Fruit fly (Drosophila melanogaster): Measurements from ENCODE around the gene Arp6.

DNA sequence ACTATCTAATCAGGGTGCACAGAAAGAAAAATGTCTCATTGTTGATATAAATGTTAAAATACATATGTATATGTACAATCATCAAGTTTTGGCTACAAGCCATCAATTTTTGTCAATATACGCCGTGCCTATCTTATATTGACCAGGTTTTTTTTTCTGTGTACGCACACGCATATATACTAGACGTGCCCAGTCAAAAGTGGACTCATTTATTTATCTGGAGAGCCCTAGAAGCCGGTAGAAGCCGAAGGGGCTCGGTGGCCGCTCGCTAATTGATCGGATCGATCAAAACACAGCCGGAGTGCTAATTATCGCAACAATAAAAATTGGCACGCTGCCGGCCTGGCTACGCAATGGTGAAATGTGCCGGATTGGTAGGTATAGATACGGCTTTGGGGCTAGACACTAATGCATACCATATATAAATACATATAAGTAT, 3.4 kb upstream of the Arp6 start:
- no peak for TF ChIP-seq CG13204 (GFP tag; optimal IDR thresholded peaks at IDR 0.05)
- no peak for TF ChIP-seq CG10348 (GFP tag; IDR thresholded peaks at IDR 0.05)
- peak; percentile 13 for TF ChIP-seq CG15710 (tag; optimal IDR thresholded peaks at IDR 0.05)
- TF ChIP-seq Snoo (tag; optimal IDR thresholded peaks at IDR 0.05): peak; percentile 26
- TF ChIP-seq gl (tag; optimal IDR thresholded peaks at IDR 0.05): no peak
- peak; percentile 70; the same call in 1 of the 3 replicates for TF ChIP-seq fd96Ca (GFP tag; IDR thresholded peaks at IDR 0.05)
- no peak for TF ChIP-seq D1 (tag; optimal IDR thresholded peaks at IDR 0.05)
- TF ChIP-seq CG17806 (tag; optimal IDR thresholded peaks at IDR 0.05): peak; percentile 60
- TF ChIP-seq CG8159 (tag; optimal IDR thresholded peaks at IDR 0.05): peak; percentile 38
- TF ChIP-seq CG8301 (tag; optimal IDR thresholded peaks at IDR 0.05): peak; percentile 45
- peak; percentile 84 for TF ChIP-seq CG4496 (GFP tag; IDR thresholded peaks at IDR 0.05)
- TF ChIP-seq EcR (GFP tag; optimal IDR thresholded peaks at IDR 0.05): no peak
- peak; percentile 74; the same call in 1 of the 2 replicates for TF ChIP-seq CG32121 (GFP tag; IDR thresholded peaks at IDR 0.05)

Measured in whole organism, pupa.